Worm (Caenorhabditis elegans) whole organism, young adult: ENCODE measurements around the gene pqn-32.
A peak's percentile ranks its signal among the peaks of the same experiment; 100 is the strongest.

ENCODE experiments used
- B0336.3 ChIP-seq: fragments of 200-800 bp; sonication (Bioruptor generic); IDR thresholded peaks from 2 replicates; pipeline ENCODE4 v1.3.6; 2022; ENCODE audit warnings: missing genetic modification characterization, missing compliant biosample characterization
- C06A6.2 ChIP-seq: fragments of 200-800 bp; sonication (Bioruptor generic); conservative IDR thresholded peaks from 2 replicates; pipeline ENCODE4 v1.3.6; 2022; ENCODE audit warnings: missing genetic modification characterization, missing compliant biosample characterization
- C17E4.6 ChIP-seq: fragments of 200-800 bp; sonication (Bioruptor generic); IDR thresholded peaks from 2 replicates; pipeline ENCODE4 v1.3.6; 2022; ENCODE audit warnings: missing genetic modification reagents, missing genetic modification characterization, missing compliant biosample characterization
- F22D6.2 ChIP-seq: sonication (generic microtip); optimal IDR thresholded peaks from 2 replicates; lab custom pipeline; 2016; ENCODE audit warnings: mild to moderate bottlenecking, missing genetic modification characterization, missing compliant biosample characterization
- F33H1.4 ChIP-seq: fragments of 200-800 bp; sonication (Bioruptor generic); IDR thresholded peaks from 2 replicates; pipeline ENCODE4 v1.3.6; 2022; ENCODE audit warnings: missing genetic modification reagents, missing genetic modification characterization, missing compliant biosample characterization
- F55B11.4 ChIP-seq: sonication (generic microtip); optimal IDR thresholded peaks from 2 replicates; lab custom pipeline; 2016; ENCODE audit warnings: missing compliant biosample characterization, missing genetic modification characterization, borderline replicate concordance; ENCODE audit not compliant: insufficient read depth
- K11D2.4 ChIP-seq: fragments of 200-800 bp; sonication (Bioruptor generic); IDR thresholded peaks from 2 replicates; pipeline ENCODE4 v1.3.6; 2022; ENCODE audit warnings: missing genetic modification reagents, missing genetic modification characterization, missing compliant biosample characterization
- K12H6.12 ChIP-seq: fragments of 200-800 bp; sonication (Bioruptor generic); optimal IDR thresholded peaks from 2 replicates; lab custom pipeline; 2018; ENCODE audit warnings: mild to moderate bottlenecking, missing genetic modification characterization, missing compliant biosample characterization
- ZK185.1 ChIP-seq: sonication (generic microtip); optimal IDR thresholded peaks from 2 replicates; lab custom pipeline; 2016; ENCODE audit warnings: mild to moderate bottlenecking, missing genetic modification characterization, missing compliant biosample characterization; ENCODE audit not compliant: poor library complexity, severe bottlenecking
- atf-7 ChIP-seq: sonication (generic microtip); optimal IDR thresholded peaks from 2 replicates; lab custom pipeline; 2017; ENCODE audit warnings: mild to moderate bottlenecking, missing genetic modification characterization, missing compliant biosample characterization
- attf-5 ChIP-seq: fragments of 200-800 bp; sonication (Bioruptor generic); optimal IDR thresholded peaks from 2 replicates; lab custom pipeline; 2018; ENCODE audit warnings: mild to moderate bottlenecking, missing genetic modification characterization, missing compliant biosample characterization
- attf-6 ChIP-seq: fragments of 200-800 bp; sonication (Bioruptor generic); IDR thresholded peaks from 2 replicates; pipeline ENCODE4 v1.3.6; 2022; ENCODE audit warnings: missing genetic modification reagents, missing genetic modification characterization, missing compliant biosample characterization
- cebp-1 ChIP-seq, 2 experiments: fragments of 200-800 bp in 1 of 2; sonication (Bioruptor generic) in 1 of 2; sonication (generic microtip) in 1 of 2; IDR thresholded peaks in 1 of 2; optimal IDR thresholded peaks in 1 of 2; 2 replicates each; pipeline versions ENCODE4 v1.3.6 to Lab custom; 2017 to 2022; ENCODE audit warnings: missing compliant biosample characterization in 2 of 2, missing genetic modification characterization in 2 of 2, mild to moderate bottlenecking in 1 of 2, missing genetic modification reagents in 1 of 2, moderate library complexity in 1 of 2
- ceh-58 ChIP-seq: fragments of 200-800 bp; sonication (Bioruptor generic); IDR thresholded peaks from 2 replicates; pipeline ENCODE4 v1.3.6; 2022; ENCODE audit warnings: missing genetic modification characterization, missing compliant biosample characterization
- ceh-91 ChIP-seq: fragments of 200-800 bp; sonication (Bioruptor generic); IDR thresholded peaks from 2 replicates; pipeline ENCODE4 v1.3.6; 2022; ENCODE audit warnings: missing genetic modification reagents, missing genetic modification characterization, missing compliant biosample characterization
- dox-1 ChIP-seq: fragments of 200-800 bp; sonication (Bioruptor generic); IDR thresholded peaks from 2 replicates; pipeline ENCODE4 v1.3.6; 2022; ENCODE audit warnings: missing genetic modification reagents, missing genetic modification characterization, missing compliant biosample characterization
- dpff-1 ChIP-seq: sonication (generic microtip); optimal IDR thresholded peaks from 2 replicates; lab custom pipeline; 2017; ENCODE audit warnings: mild to moderate bottlenecking, missing genetic modification characterization, missing compliant biosample characterization
- egl-44 ChIP-seq: fragments of 200-800 bp; sonication (Bioruptor generic); IDR thresholded peaks from 2 replicates; pipeline ENCODE4 v1.3.6; 2022; ENCODE audit warnings: missing genetic modification reagents, missing genetic modification characterization, missing compliant biosample characterization
- egrh-3 ChIP-seq: fragments of 200-800 bp; sonication (Bioruptor generic); IDR thresholded peaks from 2 replicates; pipeline ENCODE4 v1.3.6; 2022; ENCODE audit warnings: missing genetic modification reagents, missing genetic modification characterization, missing compliant biosample characterization
- lag-1 ChIP-seq: fragments of 200-800 bp; sonication (Bioruptor generic); IDR thresholded peaks from 2 replicates; pipeline ENCODE4 v1.3.6; 2022; ENCODE audit warnings: missing genetic modification reagents, missing genetic modification characterization, missing compliant biosample characterization
- let-607 ChIP-seq, 2 experiments: fragments of 200-800 bp in 1 of 2; sonication (Bioruptor generic) in 1 of 2; sonication (generic microtip) in 1 of 2; optimal IDR thresholded peaks; 2 replicates each; lab custom pipeline; 2016 to 2018; ENCODE audit warnings: mild to moderate bottlenecking in 2 of 2, missing compliant biosample characterization in 2 of 2, missing genetic modification characterization in 2 of 2, moderate library complexity in 2 of 2, missing genotype in 1 of 2
- lin-26 ChIP-seq: fragments of 200-800 bp; sonication (Bioruptor generic); IDR thresholded peaks from 2 replicates; pipeline ENCODE4 v1.3.6; 2022; ENCODE audit warnings: missing genetic modification reagents, missing genetic modification characterization, missing compliant biosample characterization
- lsl-1 ChIP-seq: fragments of 200-800 bp; sonication (Bioruptor generic); optimal IDR thresholded peaks from 2 replicates; lab custom pipeline; 2018; ENCODE audit warnings: mild to moderate bottlenecking, missing genetic modification characterization, moderate library complexity, missing compliant biosample characterization
- lsy-27 ChIP-seq: sonication (generic microtip); optimal IDR thresholded peaks from 2 replicates; lab custom pipeline; 2017; ENCODE audit warnings: missing genetic modification characterization, mild to moderate bottlenecking, missing compliant biosample characterization, antibody characterized with exemption, missing genotype, borderline replicate concordance; ENCODE audit not compliant: insufficient read depth
- mxl-1 ChIP-seq: sonication (generic microtip); optimal IDR thresholded peaks from 2 replicates; lab custom pipeline; 2016; ENCODE audit warnings: missing genetic modification characterization, missing compliant biosample characterization
- nhr-120 ChIP-seq: fragments of 200-800 bp; sonication (Bioruptor generic); IDR thresholded peaks from 2 replicates; pipeline ENCODE4 v1.3.6; 2022; ENCODE audit warnings: missing genetic modification characterization, missing compliant biosample characterization
- nhr-80 ChIP-seq: sonication (generic microtip); optimal IDR thresholded peaks from 2 replicates; lab custom pipeline; 2016; ENCODE audit warnings: missing genetic modification characterization, missing compliant biosample characterization
- snpc-3.4 ChIP-seq: sonication (generic microtip); optimal IDR thresholded peaks from 2 replicates; lab custom pipeline; 2017; ENCODE audit warnings: missing genetic modification characterization, mild to moderate bottlenecking, missing compliant biosample characterization, antibody characterized with exemption, moderate library complexity, missing genotype, missing genetic modification reagents
- somi-1 ChIP-seq: fragments of 200-800 bp; sonication (Bioruptor generic); optimal IDR thresholded peaks from 2 replicates; lab custom pipeline; 2018; ENCODE audit warnings: mild to moderate bottlenecking, missing genetic modification characterization, missing compliant biosample characterization
- tbp1 ChIP-seq: fragments of 200-800 bp; sonication (Bioruptor generic); optimal IDR thresholded peaks from 2 replicates; lab custom pipeline; 2018; ENCODE audit warnings: mild to moderate bottlenecking, missing genetic modification characterization, missing compliant biosample characterization
- tlf-1 ChIP-seq: fragments of 200-800 bp; sonication (Bioruptor generic); optimal IDR thresholded peaks from 2 replicates; lab custom pipeline; 2018; ENCODE audit warnings: mild to moderate bottlenecking, missing genetic modification characterization, missing compliant biosample characterization
- zfh-2 ChIP-seq: fragments of 200-800 bp; sonication (Bioruptor generic); conservative IDR thresholded peaks from 2 replicates; pipeline ENCODE4 v1.3.6; 2022; ENCODE audit warnings: missing genetic modification reagents, missing genetic modification characterization, missing compliant biosample characterization

The pqn-32 gene

ce11 chrII:13066777-13067290, 41.0 kb upstream of the pqn-32 start:
- TF ChIP-seq nhr-120 (GFP tag; lab: Robert Waterston, UW) (no peak), attf-6 (GFP tag; lab: Robert Waterston, UW) (no peak), dpff-1 (no peak), F55B11.4 (tag; lab: Kevin White, UChicago) (no peak), dox-1 (GFP tag; lab: Robert Waterston, UW) (no peak; the same call in 1 of the 2 replicates), K12H6.12 (tag; lab: Kevin White, UChicago) (no peak), F33H1.4 (GFP tag; lab: Robert Waterston, UW) (no peak), somi-1 (GFP tag; lab: Kevin White, UChicago) (no peak), mxl-1 (no peak), lsy-27 (tag; lab: Kevin White, UChicago) (no peak), ceh-58 (GFP tag; lab: Robert Waterston, UW) (no peak), zfh-2 (GFP tag; lab: Robert Waterston, UW) (peak; percentile 94), K11D2.4 (GFP tag; lab: Robert Waterston, UW) (0 out of 2 replicates have a peak, but pooled peaks have one; percentile 36), egl-44 (GFP tag; lab: Robert Waterston, UW) (0 out of 2 replicates have a peak, but pooled peaks have one; percentile 19), egrh-3 (GFP tag; lab: Robert Waterston, UW) (peak; percentile 87), cebp-1 (GFP tag; IDR thresholded peaks at IDR 0.05; lab: Robert Waterston, UW) (no peak), cebp-1 (tag; optimal IDR thresholded peaks at IDR 0.05; lab: Kevin White, UChicago) (peak; percentile 13), snpc-3.4 (tag; lab: Kevin White, UChicago) (no peak), lag-1 (GFP tag; lab: Robert Waterston, UW) (no peak), F22D6.2 (no peak), C17E4.6 (no peak)

ce11 chrII:13073102-13073501, 34.7 kb upstream of the pqn-32 start, which contains the start of gene F42G4.5:
TSS of gene F42G4.5 (plus strand) at chrII:13073480.
- TF ChIP-seq nhr-80 (peak; percentile 93), lsl-1 (GFP tag; lab: Kevin White, UChicago) (no peak)
- TF ChIP-seq, all 124 proteins: peak for 1

- TF ChIP-seq C06A6.2 (GFP tag; lab: Robert Waterston, UW), result no peak
Measured at ce11 chrII:13073742-13074141, 34.1 kb upstream of the pqn-32 start.

- TF ChIP-seq ceh-91 (GFP tag; lab: Robert Waterston, UW), result no peak
- peak; percentile 62 for TF ChIP-seq nhr-80
- TF ChIP-seq attf-5, result peak; percentile 21
- peak; percentile 75; the same call in 1 of the 2 replicates for TF ChIP-seq cebp-1 (GFP tag; IDR thresholded peaks at IDR 0.05; lab: Robert Waterston, UW)
- peak; percentile 83 for TF ChIP-seq cebp-1 (tag; optimal IDR thresholded peaks at IDR 0.05; lab: Kevin White, UChicago)
- peak; percentile 6 for TF ChIP-seq tbp1 (GFP tag; lab: Kevin White, UChicago)
- TF ChIP-seq ZK185.1 (tag; lab: Kevin White, UChicago), result no peak
- TF ChIP-seq atf-7 (tag; lab: Kevin White, UChicago), result no peak
- no peak for TF ChIP-seq tlf-1 (GFP tag; lab: Kevin White, UChicago)
- TF ChIP-seq lin-26, result no peak
- TF ChIP-seq B0336.3 (GFP tag; lab: Robert Waterston, UW), result peak; percentile 48; the same call in 1 of the 2 replicates
- TF ChIP-seq let-607 (tag; optimal IDR thresholded peaks at IDR 0.05; lab: Kevin White, UChicago), result peak in 1 of 2 experiments; percentile 26
Measured at ce11 chrII:13076301-13076916, 31.4 kb upstream of the pqn-32 start.
